Fruit fly (Drosophila melanogaster): Measurements from ENCODE around the gene caps.

dm6 chr3L:13217968-13218367 lies 10.5 kb upstream of the caps start:
- no peak for TF ChIP-seq CG34406 (GFP tag; optimal IDR thresholded peaks at IDR 0.05)
- no peak for TF ChIP-seq Sox14 (GFP tag; optimal IDR thresholded peaks at IDR 0.05)
- no peak for TF ChIP-seq CG6854 (GFP tag; optimal IDR thresholded peaks at IDR 0.05)
- TF ChIP-seq Sox15 (GFP tag; optimal IDR thresholded peaks at IDR 0.05), result no peak
- TF ChIP-seq Gug (GFP tag; IDR thresholded peaks at IDR 0.05), result no peak
- TF ChIP-seq svp (GFP tag), result no peak
- TF ChIP-seq Sox102F (GFP tag; optimal IDR thresholded peaks at IDR 0.05), result no peak
- no peak for TF ChIP-seq Ets96B (tag; optimal IDR thresholded peaks at IDR 0.05)
